Worm (Caenorhabditis elegans): ENCODE results near the gene srj-45.

srj-45 gene

ce11 chrV:2845771-2846170 lies 9.4 kb upstream of the srj-45 start, which contains the start of gene srj-44:
Gene srj-44, minus strand, starts transcription at chrV:2845871.
- TF ChIP-seq hlh-1 (tag; optimal IDR thresholded peaks at IDR 0.05): no peak
- TF ChIP-seq sem-2 (GFP tag; optimal IDR thresholded peaks at IDR 0.05): no peak
- TF ChIP-seq nhr-237 (tag; optimal IDR thresholded peaks at IDR 0.05): no peak
- TF ChIP-seq mep-1 (tag; optimal IDR thresholded peaks at IDR 0.05): no peak
- no peak for TF ChIP-seq ham-2 (GFP tag; optimal IDR thresholded peaks at IDR 0.05)
- no peak for TF ChIP-seq unc-62 (GFP tag; optimal IDR thresholded peaks at IDR 0.05)
- TF ChIP-seq elt-3 (tag; optimal IDR thresholded peaks at IDR 0.05): no peak
- no peak for TF ChIP-seq lin-13 (tag; optimal IDR thresholded peaks at IDR 0.05)
- TF ChIP-seq ceh-39 (tag; optimal IDR thresholded peaks at IDR 0.05): no peak
- no peak for TF ChIP-seq mab-5 (tag; optimal IDR thresholded peaks at IDR 0.05)
- TF ChIP-seq unc-39 (tag; optimal IDR thresholded peaks at IDR 0.05): no peak
- TF ChIP-seq sptf-1 (tag; optimal IDR thresholded peaks at IDR 0.05): no peak
- no peak for TF ChIP-seq ceh-43 (GFP tag; optimal IDR thresholded peaks at IDR 0.05)
- no peak for TF ChIP-seq lin-32 (GFP tag; optimal IDR thresholded peaks at IDR 0.05)
- no peak for TF ChIP-seq ces-1 (GFP tag; optimal IDR thresholded peaks at IDR 0.05)

- TF ChIP-seq tbx-8 (GFP tag; optimal IDR thresholded peaks at IDR 0.05) (no peak), snpc-4 (tag; optimal IDR thresholded peaks at IDR 0.05) (no peak), blmp-1 (tag; optimal IDR thresholded peaks at IDR 0.05) (no peak), ceh-83 (GFP tag; optimal IDR thresholded peaks at IDR 0.05) (no peak), flh-1 (GFP tag; optimal IDR thresholded peaks at IDR 0.05) (no peak), mab-5 (tag; optimal IDR thresholded peaks at IDR 0.05) (no peak), drap-1 (GFP tag; optimal IDR thresholded peaks at IDR 0.05) (no peak), bed-3 (GFP tag; optimal IDR thresholded peaks at IDR 0.05) (no peak), lin-32 (GFP tag; optimal IDR thresholded peaks at IDR 0.05) (no peak), ham-2 (GFP tag; optimal IDR thresholded peaks at IDR 0.05) (no peak), sptf-1 (tag; optimal IDR thresholded peaks at IDR 0.05) (no peak), ces-1 (GFP tag; optimal IDR thresholded peaks at IDR 0.05) (no peak), nhr-28 (tag; optimal IDR thresholded peaks at IDR 0.05) (no peak)
Measured at ce11 chrV:2832666-2833065, 3.7 kb downstream of the srj-45 start, which contains the start of gene srj-50. Gene srj-50, plus strand, starts transcription at chrV:2832966.

ce11 chrV:2830817-2831216 lies 5.6 kb downstream of the srj-45 start, which contains the start of gene srw-2:
Gene srw-2, plus strand, starts transcription at chrV:2830878.
- TF ChIP-seq tbx-8 (GFP tag; optimal IDR thresholded peaks at IDR 0.05) (no peak), elt-1 (tag; optimal IDR thresholded peaks at IDR 0.05; ENCODE audit: borderline replicate concordance, insufficient read depth) (no peak), ceh-43 (GFP tag; optimal IDR thresholded peaks at IDR 0.05) (no peak), hlh-1 (tag; optimal IDR thresholded peaks at IDR 0.05) (no peak), sem-2 (GFP tag; optimal IDR thresholded peaks at IDR 0.05) (no peak), lin-32 (GFP tag; optimal IDR thresholded peaks at IDR 0.05) (no peak), unc-120 (tag; optimal IDR thresholded peaks at IDR 0.05; ENCODE audit: poor library complexity, severe bottlenecking) (no peak), blmp-1 (tag; optimal IDR thresholded peaks at IDR 0.05) (no peak), M03D4.4 (tag; optimal IDR thresholded peaks at IDR 0.05) (no peak), zip-8 (tag; optimal IDR thresholded peaks at IDR 0.05) (no peak), unc-62 (GFP tag; optimal IDR thresholded peaks at IDR 0.05) (no peak), nhr-28 (tag; optimal IDR thresholded peaks at IDR 0.05) (no peak), flh-1 (GFP tag; optimal IDR thresholded peaks at IDR 0.05) (no peak)

DNA sequence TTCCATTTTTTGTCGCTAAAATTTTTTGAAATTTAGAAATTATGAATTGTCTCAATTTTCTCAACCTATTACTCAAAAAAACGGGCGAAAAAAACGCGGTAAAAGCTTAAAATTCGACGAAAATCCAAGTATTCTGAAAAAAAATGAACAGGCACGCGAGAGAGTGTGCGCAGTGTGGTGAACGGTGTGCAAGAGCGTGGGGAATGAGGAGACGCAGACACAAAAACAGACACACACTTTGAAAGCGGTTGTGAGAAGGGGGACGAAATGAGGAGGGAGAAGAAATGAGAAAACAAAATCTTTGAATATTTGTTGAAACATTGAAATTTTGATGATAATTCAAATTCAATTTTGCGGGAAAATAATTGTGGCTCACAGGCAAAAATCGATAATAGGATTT lies 9.6 kb downstream of the srj-45 start, which contains the start of gene T03D3.5:
Gene T03D3.5 (minus strand): TSS at position 21 of the 400 bp plus-strand sequence.
- TF ChIP-seq pha-4 (tag; optimal IDR thresholded peaks at IDR 0.05) (no peak), ces-1 (GFP tag; optimal IDR thresholded peaks at IDR 0.05) (peak; percentile 33), nhr-2 (tag; optimal IDR thresholded peaks at IDR 0.05) (no peak), sptf-1 (tag; optimal IDR thresholded peaks at IDR 0.05) (no peak), flh-1 (GFP tag; optimal IDR thresholded peaks at IDR 0.05) (no peak), elt-1 (tag; optimal IDR thresholded peaks at IDR 0.05; ENCODE audit: borderline replicate concordance, insufficient read depth) (no peak)

DNA sequence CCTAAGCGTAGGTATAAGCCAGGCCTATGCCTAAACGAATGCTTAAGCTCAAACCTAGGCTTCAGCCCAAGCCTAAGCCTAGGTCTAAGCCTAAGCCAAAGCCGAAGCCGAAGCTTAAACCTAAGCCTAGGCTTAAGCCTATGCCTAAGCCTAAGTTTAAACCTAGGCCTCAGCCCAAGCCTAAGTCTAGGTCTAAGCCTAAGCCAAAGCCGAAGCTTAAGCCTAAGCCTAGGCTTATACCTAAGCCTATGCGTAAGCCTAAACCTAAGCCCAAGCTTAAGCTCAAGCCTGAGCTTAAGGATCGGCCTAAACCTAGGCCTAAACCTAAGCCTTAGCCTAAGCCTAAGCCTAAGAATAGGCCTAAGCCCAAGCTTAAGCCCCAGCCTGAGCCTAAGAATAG lies 10.4 kb downstream of the srj-45 start:
- peak; percentile 64 for TF ChIP-seq ham-2 (GFP tag; optimal IDR thresholded peaks at IDR 0.05)
- TF ChIP-seq lin-32 (GFP tag; optimal IDR thresholded peaks at IDR 0.05): no peak
